Fruit fly (Drosophila melanogaster) whole organism, embryonic: Measurements from ENCODE around the gene CG3587.

Experiments used
- Atf3 ChIP-seq: fragments of 200-800 bp; sonication (Bioruptor generic); optimal IDR thresholded peaks from 3 replicates; lab custom pipeline; 2016; ENCODE audit warnings: missing biosample characterization, missing genetic modification characterization
- C15 ChIP-seq: fragments of 200-800 bp; sonication (Bioruptor generic); IDR thresholded peaks from 3 replicates; pipeline ENCODE4 v1.3.6; 2022; ENCODE audit warnings: missing biosample characterization, missing genetic modification characterization
- CG10959 ChIP-seq: fragments of 200-800 bp; sonication (Bioruptor generic); IDR thresholded peaks from 2 replicates; pipeline ENCODE4 v1.3.6; 2022; ENCODE audit warnings: missing biosample characterization, missing genetic modification characterization
- CG12744 ChIP-seq: fragments of 200-800 bp; sonication (Bioruptor generic); optimal IDR thresholded peaks from 2 replicates; lab custom pipeline; 2016; ENCODE audit warnings: missing biosample characterization, missing genetic modification characterization
- CG14441 ChIP-seq: fragments of 200-800 bp; sonication (Bioruptor generic); IDR thresholded peaks from 2 replicates; pipeline ENCODE4 v1.3.6; 2022; ENCODE audit warnings: missing biosample characterization, missing genetic modification characterization
- CG1602 ChIP-seq: fragments of 200-800 bp; sonication (Bioruptor generic); optimal IDR thresholded peaks from 3 replicates; lab custom pipeline; 2016; ENCODE audit warnings: missing biosample characterization, missing genetic modification characterization
- CG18599 ChIP-seq: fragments of 200-800 bp; sonication (Bioruptor generic); optimal IDR thresholded peaks from 3 replicates; lab custom pipeline; 2017; ENCODE audit warnings: missing biosample characterization, missing genetic modification characterization, mild to moderate bottlenecking, moderate library complexity, missing genetic modification reagents
- CG2116 ChIP-seq: fragments of 200-800 bp; sonication (Bioruptor generic); optimal IDR thresholded peaks from 3 replicates; lab custom pipeline; 2018; ENCODE audit warnings: missing biosample characterization, mild to moderate bottlenecking, missing genetic modification characterization
- CG2199 ChIP-seq: fragments of 200-800 bp; sonication (Bioruptor generic); IDR thresholded peaks from 3 replicates; pipeline ENCODE4 v1.3.6; 2022; ENCODE audit warnings: missing biosample characterization, missing genetic modification characterization
- CG30431 ChIP-seq: fragments of 200-800 bp; sonication (Bioruptor generic); optimal IDR thresholded peaks from 2 replicates; lab custom pipeline; 2017; ENCODE audit warnings: missing biosample characterization, missing genetic modification characterization
- CG31365 ChIP-seq: fragments of 200-800 bp; sonication (Bioruptor generic); optimal IDR thresholded peaks from 2 replicates; lab custom pipeline; 2018; ENCODE audit warnings: missing biosample characterization, mild to moderate bottlenecking, missing genetic modification characterization
- CG34422 ChIP-seq: fragments of 200-800 bp; sonication (Bioruptor generic); IDR thresholded peaks from 3 replicates; pipeline ENCODE4 v1.3.6; 2022; ENCODE audit warnings: missing biosample characterization, missing genetic modification characterization
- Camta ChIP-seq: fragments of 200-800 bp; sonication (Bioruptor generic); optimal IDR thresholded peaks from 2 replicates; lab custom pipeline; 2016; ENCODE audit warnings: missing biosample characterization, missing genetic modification characterization
- CoRest ChIP-seq: fragments of 200-800 bp; sonication (Bioruptor generic); optimal IDR thresholded peaks from 3 replicates; lab custom pipeline; 2018; ENCODE audit warnings: missing biosample characterization, mild to moderate bottlenecking, missing genetic modification characterization, moderate library complexity
- D ChIP-seq, 2 experiments: fragments of 200-800 bp in 1 of 2; fragments of >200 bp in 1 of 2; sonication (Bioruptor generic) in 1 of 2; optimal IDR thresholded peaks; 2 replicates in 1 of 2; 3 replicates in 1 of 2; lab custom pipeline; 2017; ENCODE audit warnings: mild to moderate bottlenecking in 1 of 2, missing biosample characterization in 1 of 2, missing genetic modification characterization in 1 of 2, missing genetic modification reagents in 1 of 2
- Dbx ChIP-seq: fragments of 200-800 bp; sonication (Bioruptor generic); IDR thresholded peaks from 3 replicates; pipeline ENCODE4 v1.3.6; 2022; ENCODE audit warnings: missing biosample characterization, missing genetic modification characterization
- Dp ChIP-seq: fragments of 200-800 bp; sonication (Bioruptor generic); optimal IDR thresholded peaks from 2 replicates; lab custom pipeline; 2018; ENCODE audit warnings: missing biosample characterization, mild to moderate bottlenecking, missing genetic modification characterization, moderate library complexity
- Drgx ChIP-seq: fragments of 200-800 bp; sonication (Bioruptor generic); IDR thresholded peaks from 2 replicates; pipeline ENCODE4 v1.3.6; 2022; ENCODE audit warnings: missing biosample characterization, missing genetic modification characterization
- E2f2 ChIP-seq: fragments of 200-800 bp; sonication (Bioruptor generic); IDR thresholded peaks from 2 replicates; pipeline ENCODE4 v1.3.6; 2022; ENCODE audit warnings: missing biosample characterization, missing genetic modification characterization
- ERR ChIP-seq: fragments of 200-800 bp; sonication (Bioruptor generic); optimal IDR thresholded peaks from 2 replicates; lab custom pipeline; 2016; ENCODE audit warnings: missing biosample characterization, missing genetic modification characterization
- Fer1 ChIP-seq: fragments of 200-800 bp; sonication (Bioruptor generic); optimal IDR thresholded peaks from 2 replicates; lab custom pipeline; 2017; ENCODE audit warnings: missing biosample characterization, mild to moderate bottlenecking, missing genetic modification characterization
- HHEX ChIP-seq: fragments of 200-800 bp; sonication (Bioruptor generic); optimal IDR thresholded peaks from 3 replicates; lab custom pipeline; 2017; ENCODE audit warnings: missing biosample characterization, mild to moderate bottlenecking, missing genetic modification characterization, missing genetic modification reagents
- HLH54F ChIP-seq: fragments of 200-800 bp; sonication (Bioruptor generic); optimal IDR thresholded peaks from 3 replicates; lab custom pipeline; 2016; ENCODE audit warnings: missing biosample characterization, missing genetic modification characterization
- HLHmδ ChIP-seq: fragments of 200-800 bp; sonication (Bioruptor generic); optimal IDR thresholded peaks from 2 replicates; lab custom pipeline; 2018; ENCODE audit warnings: missing biosample characterization, mild to moderate bottlenecking, missing genetic modification characterization, moderate library complexity
- Hmx ChIP-seq: fragments of 200-800 bp; sonication (Bioruptor generic); optimal IDR thresholded peaks from 2 replicates; lab custom pipeline; 2016; ENCODE audit warnings: missing biosample characterization, missing genetic modification characterization
- Hr51 ChIP-seq, 2 experiments: fragments of 200-800 bp; sonication (Bioruptor generic); optimal IDR thresholded peaks; 2 replicates in 1 of 2; 3 replicates in 1 of 2; lab custom pipeline; 2016 to 2018; ENCODE audit warnings: missing biosample characterization in 2 of 2, missing genetic modification characterization in 2 of 2, mild to moderate bottlenecking in 1 of 2, moderate library complexity in 1 of 2
- Med ChIP-seq: fragments of 200-800 bp; sonication (Bioruptor generic); peaks from one replicate; lab custom pipeline; 2016; ENCODE audit warnings: missing biosample characterization, missing genetic modification characterization, mild to moderate bottlenecking, inconsistent platforms, moderate library complexity
- Neu2 ChIP-seq: fragments of 200-800 bp; sonication (Bioruptor generic); optimal IDR thresholded peaks from 3 replicates; lab custom pipeline; 2016; ENCODE audit warnings: missing biosample characterization, missing genetic modification characterization, borderline replicate concordance
- Stat92E ChIP-seq, 3 experiments: fragments of >200 bp in 2 of 3; fragments of 200-800 bp in 1 of 3; sonication (Bioruptor generic) in 1 of 3; optimal IDR thresholded peaks; 2 replicates each; lab custom pipeline; 2017 to 2019; ENCODE audit warnings: missing biosample characterization in 3 of 3, missing genetic modification characterization in 3 of 3, mild to moderate bottlenecking in 1 of 3, moderate library complexity in 1 of 3
- aop ChIP-seq: fragments of 200-800 bp; sonication (Bioruptor generic); IDR thresholded peaks from 2 replicates; pipeline ENCODE4 v1.3.6; 2022; ENCODE audit warnings: missing biosample characterization, missing genetic modification characterization
- bcd ChIP-seq: fragments of 200-800 bp; sonication (Bioruptor generic); optimal IDR thresholded peaks from 2 replicates; lab custom pipeline; 2017; ENCODE audit warnings: missing biosample characterization, mild to moderate bottlenecking, missing genetic modification characterization
- caup ChIP-seq: fragments of 200-800 bp; sonication (Bioruptor generic); optimal IDR thresholded peaks from 3 replicates; lab custom pipeline; 2017; ENCODE audit warnings: missing biosample characterization, mild to moderate bottlenecking, missing genetic modification characterization, moderate library complexity; ENCODE audit not compliant: severe bottlenecking
- chif ChIP-seq, 2 experiments: fragments of 200-800 bp; sonication (Bioruptor generic); optimal IDR thresholded peaks; 3 replicates each; lab custom pipeline; 2016; ENCODE audit warnings: missing biosample characterization in 2 of 2, missing genetic modification characterization in 2 of 2
- ci ChIP-seq: fragments of 200-800 bp; sonication (Bioruptor generic); IDR thresholded peaks from 3 replicates; pipeline ENCODE4 v1.3.6; 2022; ENCODE audit warnings: missing biosample characterization, missing genetic modification characterization
- cwo ChIP-seq: fragments of 200-800 bp; sonication (Bioruptor generic); optimal IDR thresholded peaks from 3 replicates; lab custom pipeline; 2017; ENCODE audit warnings: missing biosample characterization, missing genetic modification characterization, mild to moderate bottlenecking, moderate library complexity, missing genetic modification reagents
- dan ChIP-seq: fragments of 200-800 bp; sonication (Bioruptor generic); IDR thresholded peaks from 2 replicates; pipeline ENCODE4 v1.3.6; 2022; ENCODE audit warnings: missing biosample characterization, missing genetic modification characterization
- dimm ChIP-seq: fragments of 200-800 bp; sonication (Bioruptor generic); IDR thresholded peaks from 2 replicates; pipeline ENCODE4 v1.3.6; 2022; ENCODE audit warnings: missing biosample characterization, missing genetic modification characterization
- her ChIP-seq: fragments of 200-800 bp; sonication (Bioruptor generic); optimal IDR thresholded peaks from 2 replicates; lab custom pipeline; 2016; ENCODE audit warnings: missing biosample characterization, missing genetic modification characterization
- hkb ChIP-seq, 2 experiments: fragments of 200-800 bp in 1 of 2; fragments of >200 bp in 1 of 2; sonication (Bioruptor generic) in 1 of 2; IDR thresholded peaks in 1 of 2; optimal IDR thresholded peaks in 1 of 2; 2 replicates each; pipeline versions ENCODE4 v1.3.6 to Lab custom; 2017 to 2022; ENCODE audit warnings: missing biosample characterization in 1 of 2, missing genetic modification characterization in 1 of 2
- lmd ChIP-seq: fragments of 200-800 bp; sonication (Bioruptor generic); IDR thresholded peaks from 2 replicates; pipeline ENCODE4 v1.3.6; 2022; ENCODE audit warnings: missing biosample characterization, missing genetic modification characterization
- oc ChIP-seq: fragments of 200-800 bp; sonication (Bioruptor generic); optimal IDR thresholded peaks from 2 replicates; lab custom pipeline; 2018; ENCODE audit warnings: missing biosample characterization, mild to moderate bottlenecking, missing genetic modification characterization, moderate library complexity
- odd ChIP-seq: fragments of 200-800 bp; sonication (Bioruptor generic); optimal IDR thresholded peaks from 2 replicates; lab custom pipeline; 2017; ENCODE audit warnings: missing biosample characterization, mild to moderate bottlenecking, missing genetic modification characterization
- otp ChIP-seq: fragments of 200-800 bp; sonication (Bioruptor generic); IDR thresholded peaks from 3 replicates; pipeline ENCODE4, ENCODE4 v1.3.6; 2022; ENCODE audit warnings: missing biosample characterization, missing genetic modification characterization
- peb ChIP-seq: fragments of 200-800 bp; sonication (Bioruptor generic); IDR thresholded peaks from 2 replicates; pipeline ENCODE4 v1.3.6; 2022; ENCODE audit warnings: missing biosample characterization, missing genetic modification characterization
- pita ChIP-seq: fragments of 200-800 bp; sonication (Bioruptor generic); optimal IDR thresholded peaks from 2 replicates; lab custom pipeline; 2017; ENCODE audit warnings: missing biosample characterization, mild to moderate bottlenecking, missing genetic modification characterization
- psq ChIP-seq: fragments of 200-800 bp; sonication (Bioruptor generic); optimal IDR thresholded peaks from 2 replicates; lab custom pipeline; 2017; ENCODE audit warnings: missing biosample characterization, missing genetic modification characterization
- sd ChIP-seq: fragments of 200-800 bp; sonication (Bioruptor generic); optimal IDR thresholded peaks from 3 replicates; lab custom pipeline; 2018; ENCODE audit warnings: missing biosample characterization, mild to moderate bottlenecking, missing genetic modification characterization, moderate library complexity
- slp2 ChIP-seq: fragments of 200-800 bp; sonication (Bioruptor generic); optimal IDR thresholded peaks from 2 replicates; lab custom pipeline; 2016; ENCODE audit warnings: missing biosample characterization, missing genetic modification characterization
- sob ChIP-seq: fragments of 200-800 bp; sonication (Bioruptor generic); IDR thresholded peaks from 2 replicates; pipeline ENCODE4 v1.3.6; 2022; ENCODE audit warnings: missing biosample characterization, missing genetic modification characterization

The CG3587 gene

DNA sequence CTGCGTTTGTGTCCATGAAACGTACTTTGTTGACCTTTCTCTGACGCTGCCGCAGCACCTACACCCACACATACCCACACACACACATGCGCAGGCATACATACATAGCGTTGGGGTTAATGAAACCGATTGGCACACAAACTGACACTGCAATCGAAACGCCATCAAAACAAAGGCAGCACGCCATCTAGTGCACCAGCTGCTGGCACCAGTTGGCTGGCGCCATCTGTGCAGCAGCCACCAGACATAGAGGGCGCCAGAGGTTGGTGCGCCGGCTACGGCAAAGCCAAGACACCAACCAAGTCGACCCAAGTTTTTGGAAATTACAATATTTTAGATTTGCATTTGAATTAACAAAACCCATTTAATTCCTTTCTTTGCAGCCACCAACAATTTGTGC lies 12.8 kb downstream of the CG3587 start (continued):
- TF ChIP-seq ci (GFP tag; lab: Robert Waterston, UW) (peak; percentile 79), pita (GFP tag; lab: Kevin White, UChicago) (peak; percentile 92), Dbx (GFP tag; lab: Robert Waterston, UW) (peak; percentile 90), CG2199 (peak; percentile 97), Hmx (GFP tag; lab: Kevin White, UChicago) (no peak), peb (GFP tag; lab: Robert Waterston, UW) (0 out of 2 replicates have a peak, but pooled peaks have one; percentile 23), CG31365 (tag; lab: Kevin White, UChicago) (peak; percentile 38), Fer1 (GFP tag; lab: Kevin White, UChicago) (peak; percentile 32), HHEX (GFP tag; lab: Kevin White, UChicago) (peak; percentile 29), sd (tag; lab: Kevin White, UChicago) (peak; percentile 3), CG2116 (GFP tag; lab: Kevin White, UChicago) (peak; percentile 57), oc (tag; lab: Kevin White, UChicago) (no peak), CG18599 (peak; percentile 24), dimm (GFP tag; lab: Robert Waterston, UW) (0 out of 2 replicates have a peak, but pooled peaks have one; percentile 9), HLHmδ (peak; percentile 15), D (optimal IDR thresholded peaks at IDR 0.05; lab: Kevin White, UChicago) (no peak), D (GFP tag; optimal IDR thresholded peaks at IDR 0.05; lab: Kevin White, UChicago) (no peak), C15 (GFP tag; lab: Robert Waterston, UW) (no peak), Hr51 (GFP tag; optimal IDR thresholded peaks at IDR 0.05; lab: Kevin White, UChicago) (peak in 1 of 2 experiments; percentile 41), ERR (GFP tag; lab: Kevin White, UChicago) (peak; percentile 47), Camta (GFP tag; lab: Kevin White, UChicago) (peak; percentile 64), lmd (GFP tag; lab: Robert Waterston, UW) (peak; percentile 86), cwo (GFP tag; lab: Kevin White, UChicago) (no peak), Med (GFP tag; lab: Kevin White, UChicago) (peak; percentile 97), E2f2 (0 out of 2 replicates have a peak, but pooled peaks have one; percentile 12), Stat92E (GFP tag; optimal IDR thresholded peaks at IDR 0.05; lab: Kevin White, UChicago) (peak in 1 of 3 experiments; percentile 33), chif (GFP tag; optimal IDR thresholded peaks at IDR 0.05; lab: Kevin White, UChicago) (peak; percentile 67 to 81), caup (GFP tag; lab: Kevin White, UChicago) (peak; percentile 46), slp2 (GFP tag; lab: Kevin White, UChicago) (peak; percentile 10), otp (GFP tag; lab: Robert Waterston, UW) (peak; percentile 48; the same call in 1 of the 3 replicates), dan (GFP tag; lab: Robert Waterston, UW) (0 out of 2 replicates have a peak, but pooled peaks have one; percentile 31), Drgx (no peak), bcd (GFP tag; lab: Kevin White, UChicago) (peak; percentile 67), CG30431 (GFP tag; lab: Kevin White, UChicago) (peak; percentile 60), CoRest (peak; percentile 57), CG12744 (peak; percentile 15), CG1602 (GFP tag; lab: Kevin White, UChicago) (peak; percentile 50), hkb (optimal IDR thresholded peaks at IDR 0.05; lab: Kevin White, UChicago) (peak; percentile 97), hkb (GFP tag; IDR thresholded peaks at IDR 0.05; lab: Robert Waterston, UW) (no peak), psq (GFP tag; lab: Kevin White, UChicago) (peak; percentile 31), odd (GFP tag; lab: Kevin White, UChicago) (no peak), sob (GFP tag; lab: Robert Waterston, UW) (peak; percentile 82), CG10959 (GFP tag; lab: Robert Waterston, UW) (peak; percentile 83), Neu2 (no peak), HLH54F (peak; percentile 68), CG14441 (GFP tag; lab: Robert Waterston, UW) (peak; percentile 73), CG34422 (GFP tag; lab: Robert Waterston, UW) (peak; percentile 77), her (GFP tag; lab: Kevin White, UChicago) (peak; percentile 66), Atf3 (GFP tag; lab: Kevin White, UChicago) (peak; percentile 39), aop (GFP tag; lab: Robert Waterston, UW) (no peak; the same call in 1 of the 2 replicates), Dp (GFP tag; lab: Kevin White, UChicago) (peak; percentile 4)
